Worm (Caenorhabditis elegans) whole organism, late embryonic: ENCODE measurements around the gene tatn-1.

Experiments used
- C08G9.2 ChIP-seq: sonication (generic microtip); optimal IDR thresholded peaks from 2 replicates; lab custom pipeline; 2016; ENCODE audit warnings: mild to moderate bottlenecking, missing genetic modification characterization, moderate library complexity, missing compliant biosample characterization
- F13H6.1 ChIP-seq: sonication (generic microtip); optimal IDR thresholded peaks from 2 replicates; lab custom pipeline; 2016; ENCODE audit warnings: missing genetic modification characterization, missing compliant biosample characterization
- T23F11.4 ChIP-seq: fragments of 200-800 bp; sonication (Bioruptor generic); optimal IDR thresholded peaks from 2 replicates; lab custom pipeline; 2018; ENCODE audit warnings: mild to moderate bottlenecking, missing genetic modification characterization, missing compliant biosample characterization
- ceh-18 ChIP-seq: sonication (generic microtip); optimal IDR thresholded peaks from 2 replicates; lab custom pipeline; 2016; ENCODE audit warnings: missing genetic modification characterization, missing compliant biosample characterization
- ceh-19 ChIP-seq: fragments of 200-800 bp; sonication (Bioruptor generic); optimal IDR thresholded peaks from 2 replicates; lab custom pipeline; 2018; ENCODE audit warnings: mild to moderate bottlenecking, missing genetic modification characterization, missing compliant biosample characterization
- ceh-22 ChIP-seq: sonication (generic microtip); optimal IDR thresholded peaks from 2 replicates; lab custom pipeline; 2017; ENCODE audit warnings: missing biosample characterization, missing genetic modification characterization
- ceh-24 ChIP-seq: sonication (generic microtip); optimal IDR thresholded peaks from 2 replicates; lab custom pipeline; 2016; ENCODE audit warnings: mild to moderate bottlenecking, missing genetic modification characterization, missing compliant biosample characterization
- ceh-30 ChIP-seq: fragments of 150-350 bp; optimal IDR thresholded peaks from 2 replicates; lab custom pipeline; 2014; ENCODE audit warnings: missing biosample characterization, missing genetic modification characterization
- ceh-34 ChIP-seq: sonication (generic microtip); optimal IDR thresholded peaks from 2 replicates; lab custom pipeline; 2016; ENCODE audit warnings: mild to moderate bottlenecking, missing genetic modification characterization, missing compliant biosample characterization
- ceh-6 ChIP-seq: fragments of 200-800 bp; sonication (Bioruptor generic); optimal IDR thresholded peaks from 2 replicates; lab custom pipeline; 2018; ENCODE audit warnings: mild to moderate bottlenecking, missing genetic modification characterization, missing compliant biosample characterization
- ceh-9 ChIP-seq: sonication (generic microtip); optimal IDR thresholded peaks from 2 replicates; lab custom pipeline; 2016; ENCODE audit warnings: mild to moderate bottlenecking, missing genetic modification characterization, inconsistent platforms, missing compliant biosample characterization
- elt-2 ChIP-seq: sonication (generic microtip); optimal IDR thresholded peaks from 2 replicates; lab custom pipeline; 2016; ENCODE audit warnings: missing genetic modification reagents, missing genetic modification characterization, missing compliant biosample characterization
- ets-4 ChIP-seq: sonication (generic microtip); optimal IDR thresholded peaks from 2 replicates; lab custom pipeline; 2016; ENCODE audit warnings: missing genetic modification characterization, missing compliant biosample characterization
- fax-1 ChIP-seq: sonication (generic microtip); optimal IDR thresholded peaks from 2 replicates; lab custom pipeline; 2016; ENCODE audit warnings: missing genotype, missing genetic modification characterization, missing compliant biosample characterization
- fkh-10 ChIP-seq: fragments of 150-350 bp; optimal IDR thresholded peaks from 2 replicates; lab custom pipeline; 2014; ENCODE audit warnings: missing biosample characterization, missing genetic modification reagents, missing genetic modification characterization
- gmeb-2 ChIP-seq: sonication (generic microtip); optimal IDR thresholded peaks from 2 replicates; lab custom pipeline; 2016; ENCODE audit warnings: missing genetic modification characterization, inconsistent platforms, missing compliant biosample characterization
- hlh-30 ChIP-seq: sonication (generic microtip); optimal IDR thresholded peaks from 2 replicates; lab custom pipeline; 2017; ENCODE audit warnings: antibody characterized with exemption, missing genetic modification characterization, missing compliant biosample characterization; ENCODE audit not compliant: insufficient read depth
- lim-6 ChIP-seq: sonication (generic microtip); optimal IDR thresholded peaks from 2 replicates; lab custom pipeline; 2016; ENCODE audit warnings: missing genetic modification characterization, missing compliant biosample characterization
- lin-11 ChIP-seq: fragments of 200-800 bp; sonication (Bioruptor generic); optimal IDR thresholded peaks from 2 replicates; lab custom pipeline; 2018; ENCODE audit warnings: mild to moderate bottlenecking, missing genetic modification characterization, missing compliant biosample characterization
- mec-3 ChIP-seq: sonication (generic microtip); optimal IDR thresholded peaks from 2 replicates; lab custom pipeline; 2016; ENCODE audit warnings: borderline replicate concordance, missing genetic modification characterization, missing compliant biosample characterization
- nfya-1 ChIP-seq: sonication (generic microtip); optimal IDR thresholded peaks from 2 replicates; lab custom pipeline; 2017; ENCODE audit warnings: missing genetic modification characterization, mild to moderate bottlenecking, missing compliant biosample characterization, antibody characterized with exemption, moderate library complexity
- npax-4 ChIP-seq: sonication (generic microtip); optimal IDR thresholded peaks from 2 replicates; lab custom pipeline; 2016; ENCODE audit warnings: missing genetic modification characterization, missing compliant biosample characterization
- pag-3 ChIP-seq: sonication (generic microtip); optimal IDR thresholded peaks from 2 replicates; lab custom pipeline; 2016; ENCODE audit warnings: missing compliant biosample characterization, missing genetic modification characterization, borderline replicate concordance
- pha-4 ChIP-seq: fragments of 150-350 bp; optimal IDR thresholded peaks from 2 replicates; lab custom pipeline; 2018; ENCODE audit warnings: missing biosample characterization, missing genetic modification reagents, missing genetic modification characterization
- pqm-1 ChIP-seq: sonication (generic microtip); optimal IDR thresholded peaks from 2 replicates; lab custom pipeline; 2016; ENCODE audit warnings: missing genetic modification characterization, missing compliant biosample characterization
- ref-2 ChIP-seq: sonication (generic microtip); optimal IDR thresholded peaks from 2 replicates; lab custom pipeline; 2016; ENCODE audit warnings: missing genetic modification characterization, missing compliant biosample characterization
- sdc-2 ChIP-seq: sonication (generic microtip); optimal IDR thresholded peaks from 2 replicates; lab custom pipeline; 2016; ENCODE audit warnings: missing genotype, missing genetic modification characterization, missing compliant biosample characterization
- sox-2 ChIP-seq: fragments of 200-800 bp; sonication (Bioruptor generic); IDR thresholded peaks from 2 replicates; pipeline ENCODE4 v1.3.6; 2022; ENCODE audit warnings: missing genetic modification reagents, missing genetic modification characterization, missing compliant biosample characterization
- syd-9 ChIP-seq: sonication (generic microtip); optimal IDR thresholded peaks from 2 replicates; lab custom pipeline; 2016; ENCODE audit warnings: mild to moderate bottlenecking, missing genetic modification characterization, moderate library complexity, missing compliant biosample characterization
- tbx-7 ChIP-seq: sonication (generic microtip); optimal IDR thresholded peaks from 2 replicates; lab custom pipeline; 2016; ENCODE audit warnings: missing genotype, missing genetic modification characterization, missing compliant biosample characterization
- unc-3 ChIP-seq, 2 experiments: fragments of 200-800 bp in 1 of 2; sonication (Bioruptor generic) in 1 of 2; sonication (generic microtip) in 1 of 2; conservative IDR thresholded peaks in 1 of 2; optimal IDR thresholded peaks in 1 of 2; 2 replicates each; pipeline versions ENCODE4 v1.3.6 to Lab custom; 2016 to 2022; ENCODE audit warnings: missing compliant biosample characterization in 2 of 2, missing genetic modification characterization in 2 of 2, missing genetic modification reagents in 1 of 2
- unc-42 ChIP-seq: sonication (generic microtip); optimal IDR thresholded peaks from 2 replicates; lab custom pipeline; 2016; ENCODE audit warnings: missing genotype, missing genetic modification characterization, missing compliant biosample characterization
- unc-55 ChIP-seq: sonication (generic microtip); optimal IDR thresholded peaks from 2 replicates; lab custom pipeline; 2017; ENCODE audit warnings: missing biosample characterization, missing genetic modification reagents, missing genetic modification characterization
- zip-5 ChIP-seq: sonication (generic microtip); optimal IDR thresholded peaks from 2 replicates; lab custom pipeline; 2016; ENCODE audit warnings: missing genetic modification characterization, missing compliant biosample characterization
- ztf-16 ChIP-seq: sonication (generic microtip); optimal IDR thresholded peaks from 2 replicates; lab custom pipeline; 2017; ENCODE audit warnings: missing genetic modification characterization, missing compliant biosample characterization

tatn-1 gene

ce11 chrX:14767813-14768212, 23.0 kb upstream of the tatn-1 start:
- TF ChIP-seq ceh-18 (tag; lab: Kevin White, UChicago) (no peak), lim-6 (tag; lab: Kevin White, UChicago) (no peak), hlh-30 (tag; lab: Kevin White, UChicago) (no peak), pha-4 (no peak), npax-4 (tag; lab: Kevin White, UChicago) (no peak), unc-42 (tag; lab: Kevin White, UChicago) (no peak), C08G9.2 (no peak), nfya-1 (tag; lab: Kevin White, UChicago) (no peak), ceh-19 (GFP tag; lab: Kevin White, UChicago) (no peak), fkh-10 (no peak), ceh-6 (no peak), T23F11.4 (no peak)

- TF ChIP-seq unc-3 (GFP tag; conservative IDR thresholded peaks at IDR 0.05; lab: Robert Waterston, UW) (no peak), unc-3 (tag; optimal IDR thresholded peaks at IDR 0.05; lab: Kevin White, UChicago) (no peak), unc-55 (GFP tag; lab: Kevin White, UChicago) (no peak), syd-9 (tag; lab: Kevin White, UChicago) (no peak), ceh-9 (no peak), sox-2 (GFP tag; lab: Robert Waterston, UW) (no peak), pha-4 (no peak), ref-2 (tag; lab: Kevin White, UChicago) (no peak), pag-3 (tag; lab: Kevin White, UChicago) (no peak), ceh-30 (tag; lab: Kevin White, UChicago) (no peak), mec-3 (tag; lab: Kevin White, UChicago) (no peak)
Observed at ce11 chrX:14768989-14769388, 21.8 kb upstream of the tatn-1 start.

- no peak for TF ChIP-seq F13H6.1 (tag; lab: Kevin White, UChicago)
- TF ChIP-seq lin-11 (tag; lab: Kevin White, UChicago) = no peak
- TF ChIP-seq ceh-24 (tag; lab: Kevin White, UChicago) = no peak
- no peak for TF ChIP-seq ceh-6
- no peak for TF ChIP-seq mec-3 (tag; lab: Kevin White, UChicago)
Observed at ce11 chrX:14770336-14770735, 20.5 kb upstream of the tatn-1 start.

ce11 chrX:14771682-14772081, 19.1 kb upstream of the tatn-1 start, which contains the start of gene Y16B4A.2:
Gene Y16B4A.2 (minus strand): TSS chrX:14771851.
- TF ChIP-seq sdc-2 (tag; lab: Kevin White, UChicago) (no peak), ztf-16 (no peak), F13H6.1 (tag; lab: Kevin White, UChicago) (no peak), ceh-24 (tag; lab: Kevin White, UChicago) (no peak), ets-4 (tag; lab: Kevin White, UChicago) (no peak), ceh-6 (no peak), tbx-7 (no peak)

ce11 chrX:14773238-14773637, 17.6 kb upstream of the tatn-1 start, which contains the start of gene unc-3:
Gene unc-3 (plus strand): TSS chrX:14773538.
- TF ChIP-seq ceh-24 (tag; lab: Kevin White, UChicago) = no peak
- TF ChIP-seq pqm-1 (tag; lab: Kevin White, UChicago) = no peak
- no peak for TF ChIP-seq unc-42 (tag; lab: Kevin White, UChicago)
- TF ChIP-seq zip-5 (tag; lab: Kevin White, UChicago) = no peak
- no peak for TF ChIP-seq ceh-34 (tag; lab: Kevin White, UChicago)
- TF ChIP-seq ceh-18 (tag; lab: Kevin White, UChicago) = no peak
- no peak for TF ChIP-seq ceh-22 (tag; lab: Kevin White, UChicago)
- no peak for TF ChIP-seq gmeb-2 (tag; lab: Kevin White, UChicago)
- no peak for TF ChIP-seq fax-1 (tag; lab: Kevin White, UChicago)
- TF ChIP-seq elt-2 = no peak
